Worm (Caenorhabditis elegans): ENCODE data around the gene Y102E9.3.

- TF ChIP-seq zag-1 (tag; optimal IDR thresholded peaks at IDR 0.05) (no peak), aly-2 (tag; optimal IDR thresholded peaks at IDR 0.05) (no peak), nhr-6 (tag; optimal IDR thresholded peaks at IDR 0.05) (no peak)
Measured at ce11 chrIII:6725489-6725888, 8.8 kb downstream of the Y102E9.3 start, which contains the start of gene wdr-4.

Data from whole organism, L2 larva.